Worm (Caenorhabditis elegans) whole organism, L1 larva: ENCODE results near the gene cpsf-3.

Source experiments
- C34B4.2 ChIP-seq: sonication (generic microtip); optimal IDR thresholded peaks from 2 replicates; lab custom pipeline; 2017; ENCODE audit warnings: mild to moderate bottlenecking, missing genetic modification characterization, missing compliant biosample characterization
- aly-2 ChIP-seq: fragments of 150-350 bp; optimal IDR thresholded peaks from 2 replicates; lab custom pipeline; 2014; ENCODE audit warnings: missing biosample characterization, missing genetic modification characterization
- ama-1 ChIP-seq: fragments of 150-350 bp; optimal IDR thresholded peaks from 2 replicates; lab custom pipeline; 2014
- blmp-1 ChIP-seq: fragments of 150-350 bp; optimal IDR thresholded peaks from 2 replicates; lab custom pipeline; 2014; ENCODE audit warnings: missing biosample characterization, missing genetic modification characterization
- ceh-63 ChIP-seq: fragments of 200-800 bp; sonication (Bioruptor generic); optimal IDR thresholded peaks from 2 replicates; lab custom pipeline; 2018; ENCODE audit warnings: mild to moderate bottlenecking, missing genetic modification characterization, missing compliant biosample characterization
- ceh-8 ChIP-seq: fragments of 200-800 bp; sonication (Bioruptor generic); optimal IDR thresholded peaks from 2 replicates; lab custom pipeline; 2018; ENCODE audit warnings: mild to moderate bottlenecking, missing genetic modification characterization, moderate library complexity, missing compliant biosample characterization
- ceh-82 ChIP-seq, 3 experiments: fragments of 150-350 bp in 1 of 3; sonication (generic microtip) in 2 of 3; optimal IDR thresholded peaks; 2 replicates each; lab custom pipeline; 2014 to 2017; ENCODE audit warnings: missing biosample characterization in 3 of 3, missing genetic modification characterization in 3 of 3
- ces-1 ChIP-seq: fragments of 150-350 bp; optimal IDR thresholded peaks from 2 replicates; lab custom pipeline; 2014; ENCODE audit warnings: missing biosample characterization, missing genetic modification reagents, missing genetic modification characterization
- dpl-1 ChIP-seq, 3 experiments: fragments of 150-350 bp in 2 of 3; sonication (generic microtip) in 1 of 3; optimal IDR thresholded peaks; 2 replicates each; lab custom pipeline; 2014 to 2017; ENCODE audit warnings: missing biosample characterization in 3 of 3, missing genetic modification characterization in 3 of 3, missing genetic modification reagents in 3 of 3
- efl-1 ChIP-seq, 4 experiments: fragments of 150-350 bp; optimal IDR thresholded peaks in 3 of 4; peaks in 1 of 4; 1 replicate in 1 of 4; 2 replicates in 3 of 4; lab custom pipeline; 2014; ENCODE audit warnings: missing biosample characterization in 2 of 4, missing genetic modification characterization in 2 of 4, missing genetic modification reagents in 2 of 4
- efl-3 ChIP-seq: fragments of 200-800 bp; sonication (Bioruptor generic); optimal IDR thresholded peaks from 2 replicates; lab custom pipeline; 2018; ENCODE audit warnings: mild to moderate bottlenecking, missing genetic modification characterization, missing compliant biosample characterization
- egl-27 ChIP-seq, 2 experiments: fragments of 150-350 bp in 1 of 2; sonication (generic microtip); optimal IDR thresholded peaks; 3 replicates each; lab custom pipeline; 2017 to 2018; ENCODE audit warnings: missing biosample characterization in 2 of 2, missing genetic modification characterization in 2 of 2, missing genetic modification reagents in 2 of 2
- elt-2 ChIP-seq: sonication (generic microtip); optimal IDR thresholded peaks from 2 replicates; lab custom pipeline; 2016; ENCODE audit warnings: missing genetic modification characterization, mild to moderate bottlenecking, inconsistent platforms, missing compliant biosample characterization, missing genetic modification reagents
- fkh-4 ChIP-seq: sonication (generic microtip); optimal IDR thresholded peaks from 2 replicates; lab custom pipeline; 2016; ENCODE audit warnings: missing compliant biosample characterization, missing genetic modification characterization, borderline replicate concordance
- fkh-8 ChIP-seq: sonication (generic microtip); optimal IDR thresholded peaks from 2 replicates; lab custom pipeline; 2016; ENCODE audit warnings: mild to moderate bottlenecking, missing genetic modification characterization, missing compliant biosample characterization
- fos-1 ChIP-seq: fragments of 150-350 bp; optimal IDR thresholded peaks from 2 replicates; lab custom pipeline; 2014; ENCODE audit warnings: missing biosample characterization, missing genetic modification characterization
- grh-1 ChIP-seq: fragments of 200-800 bp; sonication (Bioruptor generic); IDR thresholded peaks from 2 replicates; pipeline ENCODE4 v1.3.6; 2022; ENCODE audit warnings: missing genetic modification reagents, missing genetic modification characterization, missing compliant biosample characterization
- hlh-4 ChIP-seq: sonication (generic microtip); optimal IDR thresholded peaks from 2 replicates; lab custom pipeline; 2016; ENCODE audit warnings: mild to moderate bottlenecking, missing genetic modification characterization, missing compliant biosample characterization
- isw-1 ChIP-seq: fragments of 200-800 bp; sonication (Bioruptor generic); IDR thresholded peaks from 2 replicates; pipeline ENCODE4 v1.3.6; 2022; ENCODE audit warnings: missing genetic modification characterization, missing compliant biosample characterization
- jun-1 ChIP-seq: fragments of 150-350 bp; optimal IDR thresholded peaks from 2 replicates; lab custom pipeline; 2014; ENCODE audit warnings: missing biosample characterization, missing genetic modification reagents, missing genetic modification characterization
- lin-13 ChIP-seq: fragments of 150-350 bp; optimal IDR thresholded peaks from 2 replicates; lab custom pipeline; 2014; ENCODE audit warnings: missing biosample characterization, missing genetic modification reagents, missing genetic modification characterization
- lin-14 ChIP-seq: fragments of 200-800 bp; sonication (Bioruptor generic); optimal IDR thresholded peaks from 2 replicates; lab custom pipeline; 2018; ENCODE audit warnings: mild to moderate bottlenecking, missing genetic modification characterization, moderate library complexity, missing compliant biosample characterization
- lin-15B ChIP-seq: fragments of 150-350 bp; sonication (generic microtip); optimal IDR thresholded peaks from 3 replicates; lab custom pipeline; 2014; ENCODE audit warnings: missing biosample characterization, missing genetic modification characterization
- lin-35 ChIP-seq, 2 experiments: fragments of 150-350 bp; optimal IDR thresholded peaks; 2 replicates each; lab custom pipeline; 2014; ENCODE audit warnings: missing biosample characterization in 2 of 2, missing genetic modification characterization in 2 of 2, missing genetic modification reagents in 2 of 2
- lin-39 ChIP-seq: fragments of 150-350 bp; optimal IDR thresholded peaks from 2 replicates; lab custom pipeline; 2014; ENCODE audit warnings: missing biosample characterization, missing genetic modification reagents, missing genetic modification characterization
- lir-3 ChIP-seq: sonication (generic microtip); optimal IDR thresholded peaks from 2 replicates; lab custom pipeline; 2016; ENCODE audit warnings: mild to moderate bottlenecking, missing genetic modification characterization, moderate library complexity, missing compliant biosample characterization; ENCODE audit not compliant: poor library complexity
- mef-2 ChIP-seq: fragments of 150-350 bp; optimal IDR thresholded peaks from 2 replicates; lab custom pipeline; 2014; ENCODE audit warnings: missing biosample characterization, missing genetic modification characterization
- mep-1 ChIP-seq: fragments of 150-350 bp; optimal IDR thresholded peaks from 2 replicates; lab custom pipeline; 2014; ENCODE audit warnings: missing biosample characterization, missing genetic modification characterization
- nhr-11 ChIP-seq: fragments of 150-350 bp; optimal IDR thresholded peaks from 2 replicates; lab custom pipeline; 2014; ENCODE audit warnings: missing biosample characterization, missing genetic modification characterization
- nhr-19 ChIP-seq: fragments of 200-800 bp; sonication (Bioruptor generic); conservative IDR thresholded peaks from 2 replicates; pipeline ENCODE4 v1.3.6; 2022; ENCODE audit warnings: missing genetic modification characterization, missing compliant biosample characterization
- nhr-47 ChIP-seq: sonication (generic microtip); optimal IDR thresholded peaks from 2 replicates; lab custom pipeline; 2016; ENCODE audit warnings: mild to moderate bottlenecking, missing genetic modification characterization, moderate library complexity, missing compliant biosample characterization
- nhr-71 ChIP-seq: sonication (generic microtip); optimal IDR thresholded peaks from 2 replicates; lab custom pipeline; 2016; ENCODE audit warnings: mild to moderate bottlenecking, missing genetic modification characterization, moderate library complexity, missing compliant biosample characterization
- nhr-84 ChIP-seq: sonication (generic microtip); optimal IDR thresholded peaks from 2 replicates; lab custom pipeline; 2017; ENCODE audit warnings: missing biosample characterization, missing genetic modification characterization
- nhr-90 ChIP-seq: sonication (generic microtip); optimal IDR thresholded peaks from 2 replicates; lab custom pipeline; 2016; ENCODE audit warnings: mild to moderate bottlenecking, missing genetic modification characterization, missing compliant biosample characterization; ENCODE audit not compliant: poor library complexity
- pag-3 ChIP-seq: sonication (generic microtip); optimal IDR thresholded peaks from 2 replicates; lab custom pipeline; 2017; ENCODE audit warnings: missing genetic modification characterization, mild to moderate bottlenecking, missing compliant biosample characterization, antibody characterized with exemption, borderline replicate concordance; ENCODE audit not compliant: insufficient read depth
- pqm-1 ChIP-seq: sonication (generic microtip); optimal IDR thresholded peaks from 3 replicates; lab custom pipeline; 2017; ENCODE audit warnings: missing biosample characterization, missing genetic modification characterization
- rnt-1 ChIP-seq: sonication (generic microtip); optimal IDR thresholded peaks from 2 replicates; lab custom pipeline; 2016; ENCODE audit warnings: mild to moderate bottlenecking, missing genetic modification characterization, moderate library complexity, missing compliant biosample characterization
- sptf-1 ChIP-seq: fragments of 150-350 bp; optimal IDR thresholded peaks from 2 replicates; lab custom pipeline; 2014; ENCODE audit warnings: missing biosample characterization, missing genetic modification characterization
- swsn-7 ChIP-seq: sonication (generic microtip); optimal IDR thresholded peaks from 2 replicates; lab custom pipeline; 2016; ENCODE audit warnings: missing genetic modification characterization, missing compliant biosample characterization
- tbx-2 ChIP-seq: sonication (generic microtip); optimal IDR thresholded peaks from 2 replicates; lab custom pipeline; 2016; ENCODE audit warnings: missing genetic modification characterization, missing compliant biosample characterization
- tlp-1 ChIP-seq: fragments of 150-350 bp; optimal IDR thresholded peaks from 2 replicates; lab custom pipeline; 2014; ENCODE audit warnings: missing biosample characterization, missing genetic modification characterization
- unc-86 ChIP-seq: sonication (generic microtip); optimal IDR thresholded peaks from 2 replicates; lab custom pipeline; 2016; ENCODE audit warnings: missing genetic modification characterization, missing compliant biosample characterization
- vab-15 ChIP-seq: sonication (generic microtip); optimal IDR thresholded peaks from 2 replicates; lab custom pipeline; 2017; ENCODE audit warnings: missing genotype, mild to moderate bottlenecking, missing genetic modification characterization, missing compliant biosample characterization
- xbp-1 ChIP-seq: sonication (generic microtip); optimal IDR thresholded peaks from 2 replicates; lab custom pipeline; 2016; ENCODE audit warnings: missing genetic modification characterization, missing compliant biosample characterization
- zip-4 ChIP-seq: fragments of 200-800 bp; sonication (Bioruptor generic); optimal IDR thresholded peaks from 2 replicates; lab custom pipeline; 2018; ENCODE audit warnings: mild to moderate bottlenecking, missing genetic modification characterization, moderate library complexity, missing compliant biosample characterization

cpsf-3 gene

DNA sequence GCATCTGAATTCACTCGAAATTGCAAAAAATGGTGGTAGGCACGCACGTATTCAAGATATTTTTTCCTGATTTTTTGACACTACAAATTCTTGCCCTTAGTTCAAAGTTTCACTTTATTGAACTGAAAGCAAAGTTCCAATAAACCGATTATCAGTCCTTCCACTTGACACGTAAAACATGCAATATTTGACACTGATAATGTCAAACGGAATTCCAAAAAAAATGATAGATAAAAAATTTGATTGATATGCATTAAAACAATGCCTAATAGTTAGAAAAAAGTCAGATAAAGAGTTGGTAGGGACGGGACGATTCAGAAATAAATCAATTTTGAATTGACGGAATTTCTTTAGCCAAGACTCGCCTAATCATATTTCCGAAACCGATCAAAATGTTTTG is 44.4 kb upstream of the cpsf-3 start:
- TF ChIP-seq dpl-1 (GFP tag; optimal IDR thresholded peaks at IDR 0.05; lab: Kevin White, UChicago) (no peak), rnt-1 (tag; lab: Kevin White, UChicago) (no peak), tbx-2 (tag; lab: Kevin White, UChicago) (no peak), nhr-11 (tag; lab: Kevin White, UChicago) (no peak), elt-2 (tag; lab: Kevin White, UChicago) (peak; percentile 90), lin-35 (GFP tag; optimal IDR thresholded peaks at IDR 0.05; lab: Kevin White, UChicago) (peak in 1 of 2 experiments; percentile 27), efl-1 (optimal IDR thresholded peaks at IDR 0.05; lab: Kevin White, UChicago) (no peak), efl-1 (GFP tag; optimal IDR thresholded peaks at IDR 0.05 in 1 of 2; lab: Kevin White, UChicago) (peak in 1 of 2 experiments; percentile 82), jun-1 (peak; percentile 39), lir-3 (tag; lab: Kevin White, UChicago) (no peak), lin-14 (no peak), vab-15 (tag; lab: Kevin White, UChicago) (no peak), pqm-1 (tag; lab: Kevin White, UChicago) (peak; percentile 61), lin-15B (tag; lab: Kevin White, UChicago) (no peak), tlp-1 (tag; lab: Kevin White, UChicago) (peak; percentile 75), mep-1 (tag; lab: Kevin White, UChicago) (no peak), mef-2 (tag; lab: Kevin White, UChicago) (no peak)

DNA sequence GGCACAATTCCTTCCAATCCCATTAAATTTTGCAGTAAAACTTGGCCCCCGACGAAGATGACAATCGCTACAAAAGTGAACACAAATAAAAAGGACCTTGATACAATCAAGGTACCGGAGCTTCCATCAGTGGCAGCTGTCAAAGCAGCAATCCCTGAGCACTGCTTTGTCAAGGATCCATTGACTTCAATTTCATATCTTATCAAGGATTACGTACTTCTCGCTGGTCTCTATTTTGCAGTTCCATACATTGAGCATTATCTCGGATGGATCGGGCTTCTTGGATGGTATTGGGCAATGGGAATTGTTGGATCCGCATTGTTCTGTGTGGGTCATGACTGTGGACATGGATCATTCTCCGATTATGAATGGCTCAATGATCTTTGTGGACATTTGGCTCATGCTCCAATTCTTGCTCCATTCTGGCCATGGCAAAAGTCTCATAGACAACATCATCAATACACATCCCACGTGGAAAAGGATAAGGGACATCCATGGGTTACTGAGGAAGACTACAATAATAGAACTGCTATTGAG is 41.2 kb upstream of the cpsf-3 start, which contains the start of gene fat-2:
TSS of gene fat-2 (plus strand) at position 51 of the 537 bp plus-strand sequence.
- TF ChIP-seq tbx-2 (tag; lab: Kevin White, UChicago) (no peak), fkh-4 (tag; lab: Kevin White, UChicago) (no peak), lin-14 (no peak), lin-35 (GFP tag; optimal IDR thresholded peaks at IDR 0.05; lab: Kevin White, UChicago) (no peak), efl-1 (optimal IDR thresholded peaks at IDR 0.05; lab: Kevin White, UChicago) (no peak), efl-1 (GFP tag; optimal IDR thresholded peaks at IDR 0.05 in 1 of 2; lab: Kevin White, UChicago) (no peak), nhr-11 (tag; lab: Kevin White, UChicago) (no peak), xbp-1 (no peak), nhr-19 (GFP tag; lab: Robert Waterston, UW) (no peak), lin-13 (no peak), ceh-8 (GFP tag; lab: Kevin White, UChicago) (no peak), nhr-47 (no peak), lin-39 (tag; lab: Kevin White, UChicago) (no peak), unc-86 (tag; lab: Kevin White, UChicago) (no peak)

DNA sequence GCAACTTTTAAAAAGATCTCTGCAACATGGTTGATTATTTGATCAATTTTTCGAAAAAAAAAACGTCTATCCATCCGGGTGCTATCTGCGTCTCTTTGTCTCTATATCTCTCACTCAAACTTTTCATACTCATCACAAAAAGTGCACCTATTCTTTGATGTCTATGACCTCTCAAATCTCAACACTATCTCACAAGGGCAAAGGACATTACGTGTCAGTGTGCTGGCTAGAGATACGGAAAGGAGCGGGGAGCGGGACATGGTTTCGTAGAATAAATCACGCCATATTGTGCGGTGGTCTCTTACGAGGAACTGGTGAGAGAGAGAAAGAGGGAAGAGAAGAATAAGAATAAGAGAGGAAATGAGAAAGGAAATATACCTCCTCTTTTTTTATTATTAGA is 39.8 kb upstream of the cpsf-3 start:
- TF ChIP-seq lin-39 (tag; lab: Kevin White, UChicago) (no peak), swsn-7 (tag; lab: Kevin White, UChicago) (peak; percentile 84), sptf-1 (no peak), isw-1 (no peak), ceh-82 (tag; optimal IDR thresholded peaks at IDR 0.05; lab: Kevin White, UChicago) (peak in 2 of 3 experiments; percentile 44 to 71), hlh-4 (tag; lab: Kevin White, UChicago) (no peak), pag-3 (tag; lab: Kevin White, UChicago) (no peak), elt-2 (tag; lab: Kevin White, UChicago) (peak; percentile 94), nhr-71 (tag; lab: Kevin White, UChicago) (peak; percentile 96), efl-1 (optimal IDR thresholded peaks at IDR 0.05; lab: Kevin White, UChicago) (peak; percentile 58), efl-1 (GFP tag; optimal IDR thresholded peaks at IDR 0.05 in 1 of 2; lab: Kevin White, UChicago) (peak; percentile 19 to 70), fos-1 (tag; lab: Kevin White, UChicago) (peak; percentile 59), efl-3 (GFP tag; lab: Kevin White, UChicago) (no peak), blmp-1 (tag; lab: Kevin White, UChicago) (peak; percentile 33), ama-1 (lab: Kevin White, UChicago) (no peak), aly-2 (tag; lab: Kevin White, UChicago) (no peak), vab-15 (tag; lab: Kevin White, UChicago) (no peak), nhr-84 (tag; lab: Kevin White, UChicago) (no peak), fkh-8 (peak; percentile 71), C34B4.2 (tag; lab: Kevin White, UChicago) (no peak), egl-27 (tag; optimal IDR thresholded peaks at IDR 0.05; lab: Kevin White, UChicago) (peak; percentile 31 to 50), nhr-90 (tag; lab: Kevin White, UChicago) (peak; percentile 81), zip-4 (GFP tag; lab: Kevin White, UChicago) (no peak), ces-1 (GFP tag; lab: Kevin White, UChicago) (no peak), xbp-1 (peak; percentile 65), nhr-11 (tag; lab: Kevin White, UChicago) (peak; percentile 55), mep-1 (tag; lab: Kevin White, UChicago) (peak; percentile 88), jun-1 (peak; percentile 55), grh-1 (peak; percentile 35; the same call in 1 of the 2 replicates), ceh-63 (GFP tag; lab: Kevin White, UChicago) (no peak), lin-14 (peak; percentile 97)
